Fruit fly (Drosophila melanogaster) whole organism: ENCODE measurements around the gene ATPsynbeta.

Experiments
- CG8478 ChIP-seq: fragments of >200 bp; optimal IDR thresholded peaks from 2 replicates; lab custom pipeline; 2018; ENCODE audit warnings: inconsistent platforms
- Dll ChIP-seq: fragments of >200 bp; optimal IDR thresholded peaks from 2 replicates; lab custom pipeline; 2017
- EcR ChIP-seq, 2 experiments: fragments of >200 bp; optimal IDR thresholded peaks; 2 replicates each; lab custom pipeline; 2017; ENCODE audit warnings: missing biosample characterization in 2 of 2, missing genetic modification characterization in 2 of 2, missing genetic modification reagents in 2 of 2
- pan ChIP-seq: fragments of >200 bp; optimal IDR thresholded peaks from 2 replicates; lab custom pipeline; 2017
- psq ChIP-seq: fragments of >200 bp; optimal IDR thresholded peaks from 2 replicates; lab custom pipeline; 2017
- usp ChIP-seq: fragments of >200 bp; optimal IDR thresholded peaks from 2 replicates; lab custom pipeline; 2017; ENCODE audit warnings: missing biosample characterization, missing genetic modification characterization, mixed read lengths

ATPsynbeta gene

dm6 chr4:1064652-1065218 is 33.5 kb downstream of the ATPsynbeta start, which contains the start of gene Zyx:
Gene Zyx, minus strand, starts transcription at chr4:1065001.
- TF ChIP-seq psq (no peak), pan (no peak), Dll (lab: Kevin White, UChicago) (no peak), usp (GFP tag; lab: Kevin White, UChicago) (no peak), EcR (GFP tag; optimal IDR thresholded peaks at IDR 0.05; lab: Kevin White, UChicago) (no peak), CG8478 (lab: Kevin White, UChicago) (no peak)
